Worm (Caenorhabditis elegans): ENCODE results near the gene idpp-12.
A peak's percentile ranks its signal among the peaks of the same experiment; 100 is the strongest.

Gene idpp-12

ce11 chrIV:3294553-3295185 is 9.1 kb upstream of the idpp-12 start, which contains the start of gene W08E12.7 (continued):
- TF ChIP-seq Y53F4B.3 (GFP tag; IDR thresholded peaks at IDR 0.05) (peak; percentile 67), C06A6.2 (GFP tag; conservative IDR thresholded peaks at IDR 0.05) (no peak), unc-130 (GFP tag; optimal IDR thresholded peaks at IDR 0.05) (peak; percentile 91), mes-4 (tag; optimal IDR thresholded peaks at IDR 0.05) (no peak), egrh-3 (GFP tag; IDR thresholded peaks at IDR 0.05) (no peak), let-526 (GFP tag; IDR thresholded peaks at IDR 0.05) (peak; percentile 88; the same call in 1 of the 2 replicates), nhr-80 (tag; optimal IDR thresholded peaks at IDR 0.05) (peak; percentile 91), rpc-1 (optimal IDR thresholded peaks at IDR 0.05) (no peak), rpc-1 (tag; optimal IDR thresholded peaks at IDR 0.05) (no peak), snpc-3.4 (tag; optimal IDR thresholded peaks at IDR 0.05) (peak; percentile 91)

- TF ChIP-seq cebp-1 (GFP tag; IDR thresholded peaks at IDR 0.05), result no peak
- peak; percentile 36 for TF ChIP-seq cebp-1 (tag; optimal IDR thresholded peaks at IDR 0.05)
- peak; percentile 51 for TF ChIP-seq chd-7 (tag; optimal IDR thresholded peaks at IDR 0.05)
- TF ChIP-seq ceh-100 (GFP tag; IDR thresholded peaks at IDR 0.05), result no peak
- TF ChIP-seq ZK185.1 (tag; optimal IDR thresholded peaks at IDR 0.05; ENCODE audit: poor library complexity, severe bottlenecking), result no peak
- TF ChIP-seq snpc-1.3 (tag; optimal IDR thresholded peaks at IDR 0.05; ENCODE audit: insufficient read depth), result peak; percentile 40
- TF ChIP-seq F10E7.11 (tag; optimal IDR thresholded peaks at IDR 0.05), result peak; percentile 19
- 0 out of 2 replicates have a peak, but pooled peaks have one; percentile 52 for TF ChIP-seq attf-6 (GFP tag; IDR thresholded peaks at IDR 0.05)
- no peak for TF ChIP-seq hlh-12 (tag; optimal IDR thresholded peaks at IDR 0.05)
- peak; percentile 69 for TF ChIP-seq nhr-27 (tag; optimal IDR thresholded peaks at IDR 0.05)
- peak; percentile 22 for TF ChIP-seq attf-5 (GFP tag; optimal IDR thresholded peaks at IDR 0.05)
- TF ChIP-seq athp-1 (tag; optimal IDR thresholded peaks at IDR 0.05), result peak; percentile 78
- peak; percentile 45 for TF ChIP-seq zim-3 (tag; optimal IDR thresholded peaks at IDR 0.05)
- no peak for TF ChIP-seq nfya-2 (GFP tag; IDR thresholded peaks at IDR 0.05)
- peak; percentile 2 for TF ChIP-seq B0035.1 (tag; optimal IDR thresholded peaks at IDR 0.05)
- TF ChIP-seq xnd-1 (tag; optimal IDR thresholded peaks at IDR 0.05), result peak; percentile 46
- no peak for TF ChIP-seq let-526 (GFP tag; IDR thresholded peaks at IDR 0.05)
- peak; percentile 60 for TF ChIP-seq hrde-1 (tag; optimal IDR thresholded peaks at IDR 0.05; ENCODE audit: borderline replicate concordance)
- peak; percentile 37 for TF ChIP-seq repo-1 (tag; optimal IDR thresholded peaks at IDR 0.05)
- no peak for TF ChIP-seq F55B11.4 (tag; optimal IDR thresholded peaks at IDR 0.05; ENCODE audit: borderline replicate concordance, insufficient read depth)
- peak; percentile 47 for TF ChIP-seq F52B5.7 (tag; optimal IDR thresholded peaks at IDR 0.05)
- TF ChIP-seq snpc-4 (GFP tag; optimal IDR thresholded peaks at IDR 0.05), result no peak
- TF ChIP-seq snpc-4 (tag; optimal IDR thresholded peaks at IDR 0.05), result peak in 2 of 4 experiments; percentile 25 to 31
- TF ChIP-seq F49E8.2 (tag; optimal IDR thresholded peaks at IDR 0.05; ENCODE audit: insufficient read depth), result peak; percentile 83
- TF ChIP-seq mxl-1 (tag; optimal IDR thresholded peaks at IDR 0.05), result peak; percentile 48
- peak in 2 of 3 experiments; percentile 24 to 31 for TF ChIP-seq lin-35 (GFP tag; optimal IDR thresholded peaks at IDR 0.05)
- 0 out of 2 replicates have a peak, but pooled peaks have one; percentile 33 for TF ChIP-seq Y56A3A.18 (GFP tag; IDR thresholded peaks at IDR 0.05)
- TF ChIP-seq tlf-1 (GFP tag; optimal IDR thresholded peaks at IDR 0.05), result peak; percentile 45
- TF ChIP-seq tbp1 (GFP tag; optimal IDR thresholded peaks at IDR 0.05), result peak; percentile 34
- TF ChIP-seq F23B12.7 (tag; optimal IDR thresholded peaks at IDR 0.05; ENCODE audit: insufficient read depth), result no peak
- peak; percentile 11 for TF ChIP-seq unc-130 (GFP tag; optimal IDR thresholded peaks at IDR 0.05)
- TF ChIP-seq hsf-1 (GFP tag; IDR thresholded peaks at IDR 0.05), result peak; percentile 44; the same call in 1 of the 2 replicates
- TF ChIP-seq T26A5.8 (tag; optimal IDR thresholded peaks at IDR 0.05), result peak; percentile 63
- TF ChIP-seq nhr-90 (tag; optimal IDR thresholded peaks at IDR 0.05), result peak; percentile 13
- TF ChIP-seq tbx-9 (tag; optimal IDR thresholded peaks at IDR 0.05; ENCODE audit: borderline replicate concordance), result peak; percentile 41
Measured at ce11 chrIV:3296578-3297549, 6.9 kb upstream of the idpp-12 start.
